Worm (Caenorhabditis elegans) whole organism, mixed stage, embryonic: ENCODE measurements around the gene R02D5.3.

Experiments
- M03D4.4 ChIP-seq: sonication (generic microtip); optimal IDR thresholded peaks from 2 replicates; lab custom pipeline; 2017; ENCODE audit warnings: mild to moderate bottlenecking, missing genetic modification characterization, missing compliant biosample characterization
- bed-3 ChIP-seq: fragments of 200-800 bp; sonication (Bioruptor generic); optimal IDR thresholded peaks from 3 replicates; lab custom pipeline; 2018; ENCODE audit warnings: mild to moderate bottlenecking, missing genetic modification characterization, moderate library complexity, missing compliant biosample characterization
- blmp-1 ChIP-seq: fragments of 150-350 bp; optimal IDR thresholded peaks from 2 replicates; lab custom pipeline; 2014; ENCODE audit warnings: missing biosample characterization, missing genetic modification characterization
- ceh-39 ChIP-seq: fragments of 150-350 bp; optimal IDR thresholded peaks from 2 replicates; lab custom pipeline; 2014; ENCODE audit warnings: missing biosample characterization, missing genetic modification characterization
- ceh-43 ChIP-seq: fragments of 200-800 bp; sonication (Bioruptor generic); optimal IDR thresholded peaks from 2 replicates; lab custom pipeline; 2018; ENCODE audit warnings: mild to moderate bottlenecking, missing genetic modification characterization, moderate library complexity, missing compliant biosample characterization
- ceh-83 ChIP-seq: fragments of 200-800 bp; sonication (Bioruptor generic); optimal IDR thresholded peaks from 2 replicates; lab custom pipeline; 2018; ENCODE audit warnings: mild to moderate bottlenecking, missing genetic modification characterization, missing compliant biosample characterization
- cnd-1 ChIP-seq: fragments of 200-800 bp; sonication (Bioruptor generic); optimal IDR thresholded peaks from 2 replicates; lab custom pipeline; 2018; ENCODE audit warnings: mild to moderate bottlenecking, missing genetic modification characterization, missing compliant biosample characterization
- drap-1 ChIP-seq: fragments of 200-800 bp; sonication (Bioruptor generic); optimal IDR thresholded peaks from 3 replicates; lab custom pipeline; 2018; ENCODE audit warnings: mild to moderate bottlenecking, missing genetic modification characterization, missing compliant biosample characterization
- elt-3 ChIP-seq: fragments of 150-350 bp; optimal IDR thresholded peaks from 2 replicates; lab custom pipeline; 2014; ENCODE audit warnings: missing biosample characterization, missing genetic modification characterization
- flh-1 ChIP-seq: fragments of 200-800 bp; sonication (Bioruptor generic); optimal IDR thresholded peaks from 2 replicates; lab custom pipeline; 2018; ENCODE audit warnings: mild to moderate bottlenecking, missing genetic modification characterization, moderate library complexity, missing compliant biosample characterization
- ham-2 ChIP-seq: fragments of 200-800 bp; sonication (Bioruptor generic); optimal IDR thresholded peaks from 2 replicates; lab custom pipeline; 2018; ENCODE audit warnings: mild to moderate bottlenecking, missing genetic modification characterization, missing compliant biosample characterization
- hlh-1 ChIP-seq: fragments of 150-350 bp; optimal IDR thresholded peaks from 2 replicates; lab custom pipeline; 2014; ENCODE audit warnings: missing biosample characterization, missing genetic modification reagents, missing genetic modification characterization
- lin-13 ChIP-seq: fragments of 150-350 bp; optimal IDR thresholded peaks from 2 replicates; lab custom pipeline; 2014; ENCODE audit warnings: missing biosample characterization, missing genetic modification characterization
- lin-32 ChIP-seq: fragments of 200-800 bp; sonication (Bioruptor generic); optimal IDR thresholded peaks from 2 replicates; lab custom pipeline; 2018; ENCODE audit warnings: mild to moderate bottlenecking, missing genetic modification characterization, missing compliant biosample characterization
- lsy-2 ChIP-seq: fragments of 150-350 bp; optimal IDR thresholded peaks from 2 replicates; lab custom pipeline; 2014; ENCODE audit warnings: missing biosample characterization, missing genetic modification characterization
- mab-5 ChIP-seq: fragments of 150-350 bp; optimal IDR thresholded peaks from 2 replicates; lab custom pipeline; 2014; ENCODE audit warnings: missing biosample characterization, missing genetic modification characterization
- mep-1 ChIP-seq: fragments of 150-350 bp; optimal IDR thresholded peaks from 2 replicates; lab custom pipeline; 2017; ENCODE audit warnings: missing biosample characterization, missing genetic modification reagents, missing genetic modification characterization, inconsistent platforms
- mls-2 ChIP-seq: sonication (generic microtip); optimal IDR thresholded peaks from 2 replicates; lab custom pipeline; 2016; ENCODE audit warnings: mild to moderate bottlenecking, missing genetic modification characterization, moderate library complexity, missing compliant biosample characterization
- nhr-12 ChIP-seq: fragments of 150-350 bp; optimal IDR thresholded peaks from 2 replicates; lab custom pipeline; 2014; ENCODE audit warnings: missing biosample characterization, missing genetic modification characterization
- nhr-2 ChIP-seq: fragments of 150-350 bp; optimal IDR thresholded peaks from 2 replicates; lab custom pipeline; 2014; ENCODE audit warnings: missing biosample characterization, missing genetic modification characterization
- nhr-237 ChIP-seq: fragments of 150-350 bp; optimal IDR thresholded peaks from 2 replicates; lab custom pipeline; 2014; ENCODE audit warnings: missing biosample characterization, missing genetic modification characterization
- nhr-28 ChIP-seq: fragments of 150-350 bp; optimal IDR thresholded peaks from 2 replicates; lab custom pipeline; 2014; ENCODE audit warnings: missing biosample characterization, missing genetic modification characterization
- nhr-76 ChIP-seq: sonication (generic microtip); optimal IDR thresholded peaks from 2 replicates; lab custom pipeline; 2017; ENCODE audit warnings: missing biosample characterization, missing genetic modification characterization
- sem-2 ChIP-seq: fragments of 200-800 bp; sonication (Bioruptor generic); optimal IDR thresholded peaks from 2 replicates; lab custom pipeline; 2018; ENCODE audit warnings: mild to moderate bottlenecking, missing genetic modification characterization, missing compliant biosample characterization
- snpc-4 ChIP-seq: fragments of 150-350 bp; optimal IDR thresholded peaks from 2 replicates; lab custom pipeline; 2014; ENCODE audit warnings: missing biosample characterization, missing genetic modification characterization
- sptf-1 ChIP-seq: sonication (generic microtip); optimal IDR thresholded peaks from 2 replicates; lab custom pipeline; 2017; ENCODE audit warnings: mild to moderate bottlenecking, missing genetic modification characterization, moderate library complexity, missing compliant biosample characterization
- unc-120 ChIP-seq: sonication (generic microtip); optimal IDR thresholded peaks from 2 replicates; lab custom pipeline; 2017; ENCODE audit warnings: missing genetic modification characterization, missing compliant biosample characterization; ENCODE audit not compliant: poor library complexity, severe bottlenecking
- unc-39 ChIP-seq: fragments of 150-350 bp; optimal IDR thresholded peaks from 2 replicates; lab custom pipeline; 2014; ENCODE audit warnings: missing biosample characterization, missing genetic modification characterization
- unc-62 ChIP-seq: fragments of 150-350 bp; optimal IDR thresholded peaks from 2 replicates; lab custom pipeline; 2014; ENCODE audit warnings: missing biosample characterization, missing genetic modification reagents, missing genetic modification characterization
- ztf-11 ChIP-seq: fragments of 150-350 bp; optimal IDR thresholded peaks from 2 replicates; lab custom pipeline; 2014; ENCODE audit warnings: missing biosample characterization, missing genetic modification characterization

R02D5.3 gene

ce11 chrV:14463087-14463486 lies 19.9 kb upstream of the R02D5.3 start, which contains the start of gene F08H9.3:
TSS of gene F08H9.3 (minus strand) at chrV:14463338.
- TF ChIP-seq drap-1, result peak; percentile 14
- peak; percentile 7 for TF ChIP-seq cnd-1 (tag; lab: Kevin White, UChicago)

- no peak for TF ChIP-seq flh-1 (GFP tag; lab: Kevin White, UChicago)
- TF ChIP-seq nhr-237 (tag; lab: Kevin White, UChicago), result no peak
- TF ChIP-seq sem-2 (GFP tag; lab: Kevin White, UChicago), result no peak
- no peak for TF ChIP-seq lsy-2
- no peak for TF ChIP-seq mab-5 (tag; lab: Kevin White, UChicago)
- no peak for TF ChIP-seq ceh-39
- no peak for TF ChIP-seq ham-2
- TF ChIP-seq blmp-1 (tag; lab: Kevin White, UChicago), result no peak
- TF ChIP-seq unc-39 (tag; lab: Kevin White, UChicago), result no peak
- no peak for TF ChIP-seq bed-3 (GFP tag; lab: Kevin White, UChicago)
- TF ChIP-seq ceh-83 (GFP tag; lab: Kevin White, UChicago), result no peak
- no peak for TF ChIP-seq mls-2 (tag; lab: Kevin White, UChicago)
- TF ChIP-seq ceh-43, result no peak
Observed at ce11 chrV:14464368-14464767, 18.6 kb upstream of the R02D5.3 start, which contains the start of gene F08H9.4. TSS of gene F08H9.4 (minus strand) at chrV:14464428.

- TF ChIP-seq nhr-2 (tag; lab: Kevin White, UChicago), result no peak
- TF ChIP-seq ceh-43, result no peak
- no peak for TF ChIP-seq ceh-39
- no peak for TF ChIP-seq nhr-12 (tag; lab: Kevin White, UChicago)
- TF ChIP-seq ztf-11 (tag; lab: Kevin White, UChicago), result no peak
- no peak for TF ChIP-seq unc-62 (GFP tag; lab: Kevin White, UChicago)
- no peak for TF ChIP-seq elt-3 (tag; lab: Kevin White, UChicago)
- TF ChIP-seq ceh-83 (GFP tag; lab: Kevin White, UChicago), result peak; percentile 1
- TF ChIP-seq lin-13 (tag; lab: Kevin White, UChicago), result no peak
- no peak for TF ChIP-seq mep-1
- no peak for TF ChIP-seq lin-32 (GFP tag; lab: Kevin White, UChicago)
- peak; percentile 53 for TF ChIP-seq drap-1
- peak; percentile 64 for TF ChIP-seq cnd-1 (tag; lab: Kevin White, UChicago)
- TF ChIP-seq blmp-1 (tag; lab: Kevin White, UChicago), result no peak
- no peak for TF ChIP-seq lsy-2
- TF ChIP-seq nhr-76, result no peak
- TF ChIP-seq M03D4.4 (tag; lab: Kevin White, UChicago), result no peak
- TF ChIP-seq, all 35 proteins: peak for 3
Observed at ce11 chrV:14468196-14468874, 14.6 kb upstream of the R02D5.3 start, which contains the start of gene srz-97. TSS of gene srz-97 (minus strand) at chrV:14468246.

ce11 chrV:14468931-14469330 lies 14.0 kb upstream of the R02D5.3 start, which contains the start of gene clec-57:
TSS of gene clec-57 (plus strand) at chrV:14469231.
- no peak for TF ChIP-seq unc-120 (tag; lab: Kevin White, UChicago)
- no peak for TF ChIP-seq nhr-28 (tag; lab: Kevin White, UChicago)
- TF ChIP-seq, all 35 proteins: peak for 0

- TF ChIP-seq mls-2 (tag; lab: Kevin White, UChicago) (no peak), sptf-1 (tag; lab: Kevin White, UChicago) (no peak), flh-1 (GFP tag; lab: Kevin White, UChicago) (no peak), ceh-39 (no peak), lin-13 (tag; lab: Kevin White, UChicago) (no peak), nhr-2 (tag; lab: Kevin White, UChicago) (no peak), nhr-76 (no peak), ham-2 (no peak), ceh-83 (GFP tag; lab: Kevin White, UChicago) (no peak), snpc-4 (no peak), nhr-12 (tag; lab: Kevin White, UChicago) (no peak), hlh-1 (tag; lab: Kevin White, UChicago) (no peak), sem-2 (GFP tag; lab: Kevin White, UChicago) (no peak), blmp-1 (tag; lab: Kevin White, UChicago) (no peak), ceh-43 (no peak), unc-62 (GFP tag; lab: Kevin White, UChicago) (no peak), lsy-2 (no peak), drap-1 (no peak)
Observed at ce11 chrV:14472229-14472628, 10.7 kb upstream of the R02D5.3 start, which contains the start of gene clec-227. TSS of gene clec-227 (plus strand) at chrV:14472529.
